Worm (Caenorhabditis elegans): ENCODE results near the gene srh-95.

Gene srh-95

DNA sequence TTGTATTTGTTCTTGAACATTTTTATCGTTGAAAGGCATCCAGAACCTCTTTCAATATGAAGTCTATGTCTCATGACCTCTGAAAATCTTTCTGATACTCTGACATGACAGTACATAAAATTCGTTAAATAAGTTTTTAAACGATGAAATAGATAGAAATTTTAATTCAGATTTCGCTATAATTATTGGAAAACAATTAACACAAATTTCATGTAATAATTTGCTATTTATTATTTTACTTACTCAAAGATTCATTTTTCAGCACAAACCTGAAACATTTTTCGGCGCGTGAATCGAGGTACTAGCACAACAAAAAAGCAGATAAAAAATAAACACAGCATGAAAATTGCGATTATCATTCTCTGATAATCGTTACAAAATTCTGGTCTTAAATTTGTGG, 19.8 kb downstream of the srh-95 start, which contains the start of gene T13F3.4:
Gene T13F3.4, minus strand, starts transcription at position 101 of the 400 bp plus-strand sequence.
- no peak for TF ChIP-seq flt-1 (GFP tag; IDR thresholded peaks at IDR 0.05)
- no peak for TF ChIP-seq cog-1 (tag; optimal IDR thresholded peaks at IDR 0.05)
- no peak for TF ChIP-seq tab-1 (GFP tag; IDR thresholded peaks at IDR 0.05)
- no peak for TF ChIP-seq T22C8.4 (GFP tag; IDR thresholded peaks at IDR 0.05)
- no peak for TF ChIP-seq klf-2 (GFP tag; conservative IDR thresholded peaks at IDR 0.05)
- TF ChIP-seq ztf-29 (GFP tag; IDR thresholded peaks at IDR 0.05), result no peak
- TF ChIP-seq ztf-23 (GFP tag; IDR thresholded peaks at IDR 0.05), result no peak
- TF ChIP-seq med-1 (GFP tag; optimal IDR thresholded peaks at IDR 0.05; ENCODE audit: insufficient read depth), result no peak
- TF ChIP-seq ref-1 (GFP tag; conservative IDR thresholded peaks at IDR 0.05), result no peak

DNA sequence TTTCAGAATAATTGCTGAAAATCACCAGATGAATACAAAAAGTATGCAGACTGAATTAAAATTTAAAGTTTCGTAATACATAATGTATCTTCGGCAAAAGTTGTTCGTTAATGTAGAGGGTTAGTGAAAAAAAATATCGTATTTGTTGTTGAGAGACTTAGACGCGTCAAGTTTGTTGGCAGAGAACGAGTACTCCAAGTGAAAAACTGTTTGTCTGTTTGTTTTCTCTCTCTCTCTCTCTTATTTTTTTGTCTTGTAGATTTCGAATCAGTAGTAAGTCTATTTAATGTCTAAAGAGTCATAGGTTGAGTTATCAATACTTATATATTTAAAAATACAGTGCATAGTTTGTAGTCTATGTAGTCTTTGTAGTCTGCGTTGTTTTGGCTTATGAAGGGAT, 22.9 kb downstream of the srh-95 start, which contains the start of the genes fbxa-2 and T13F3.8:
Gene fbxa-2, minus strand, starts transcription at position 101 of the 400 bp plus-strand sequence.
Gene T13F3.8, plus strand, starts transcription at position 245 of the 400 bp plus-strand sequence.
- no peak for TF ChIP-seq ref-1 (GFP tag; conservative IDR thresholded peaks at IDR 0.05)
- TF ChIP-seq klf-2 (GFP tag; conservative IDR thresholded peaks at IDR 0.05), result no peak
- TF ChIP-seq cog-1 (tag; optimal IDR thresholded peaks at IDR 0.05), result no peak
- TF ChIP-seq tab-1 (GFP tag; IDR thresholded peaks at IDR 0.05), result no peak
- TF ChIP-seq ztf-23 (GFP tag; IDR thresholded peaks at IDR 0.05), result no peak
- TF ChIP-seq med-1 (GFP tag; optimal IDR thresholded peaks at IDR 0.05; ENCODE audit: insufficient read depth), result no peak
- no peak for TF ChIP-seq T22C8.4 (GFP tag; IDR thresholded peaks at IDR 0.05)
- TF ChIP-seq ztf-29 (GFP tag; IDR thresholded peaks at IDR 0.05), result no peak
- TF ChIP-seq flt-1 (GFP tag; IDR thresholded peaks at IDR 0.05), result no peak

DNA sequence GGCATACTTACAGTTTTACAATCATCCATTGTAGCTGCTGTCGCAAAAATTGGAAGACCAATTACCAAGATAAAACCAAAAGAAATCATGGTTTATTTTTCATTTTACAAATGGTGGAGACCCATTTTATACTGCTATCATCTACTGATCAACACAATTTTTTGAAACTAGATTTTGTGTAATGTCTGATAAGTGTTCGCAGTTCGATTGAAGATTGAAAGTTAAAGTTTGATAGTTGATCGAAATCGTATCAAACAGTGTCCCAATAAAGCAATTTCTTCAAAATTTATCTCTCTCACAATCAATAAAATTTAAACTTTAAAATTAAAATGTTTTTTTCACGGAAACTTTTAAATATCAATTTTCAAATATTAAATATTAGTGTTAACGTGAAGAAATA, 24.4 kb downstream of the srh-95 start, which contains the start of gene T13F3.6:
Gene T13F3.6, minus strand, starts transcription at position 101 of the 400 bp plus-strand sequence.
- TF ChIP-seq cog-1 (tag; optimal IDR thresholded peaks at IDR 0.05) (no peak), ztf-23 (GFP tag; IDR thresholded peaks at IDR 0.05) (no peak), ref-1 (GFP tag; conservative IDR thresholded peaks at IDR 0.05) (no peak), tab-1 (GFP tag; IDR thresholded peaks at IDR 0.05) (no peak), klf-2 (GFP tag; conservative IDR thresholded peaks at IDR 0.05) (no peak), med-1 (GFP tag; optimal IDR thresholded peaks at IDR 0.05; ENCODE audit: insufficient read depth) (no peak)

DNA sequence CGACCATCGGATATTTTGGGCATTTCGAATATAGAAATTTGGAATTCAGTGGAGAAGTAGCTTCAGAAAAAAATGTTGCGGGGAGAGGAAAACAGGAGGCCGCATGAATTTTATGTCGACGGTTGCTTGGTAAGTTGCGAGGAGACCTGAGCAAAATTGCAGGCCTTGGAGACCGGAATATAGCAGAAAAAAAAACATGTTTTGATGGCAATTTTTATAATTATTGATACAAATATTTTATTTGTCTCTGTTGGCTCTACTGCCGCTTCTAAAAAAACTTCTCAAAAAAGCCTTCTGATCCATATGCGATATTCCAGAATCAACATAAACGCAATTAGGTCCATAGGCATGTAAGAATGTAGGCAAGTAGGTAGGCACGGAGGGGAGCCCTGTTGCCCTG, 28.7 kb downstream of the srh-95 start, which contains the start of gene pacl-1:
Gene pacl-1, minus strand, starts transcription at position 101 of the 400 bp plus-strand sequence.
- TF ChIP-seq cog-1 (tag; optimal IDR thresholded peaks at IDR 0.05) (no peak), T22C8.4 (GFP tag; IDR thresholded peaks at IDR 0.05) (no peak), med-1 (GFP tag; optimal IDR thresholded peaks at IDR 0.05; ENCODE audit: insufficient read depth) (no peak), ztf-29 (GFP tag; IDR thresholded peaks at IDR 0.05) (no peak), ref-1 (GFP tag; conservative IDR thresholded peaks at IDR 0.05) (no peak), tab-1 (GFP tag; IDR thresholded peaks at IDR 0.05) (no peak), klf-2 (GFP tag; conservative IDR thresholded peaks at IDR 0.05) (no peak), ztf-23 (GFP tag; IDR thresholded peaks at IDR 0.05) (no peak), flt-1 (GFP tag; IDR thresholded peaks at IDR 0.05) (no peak)

DNA sequence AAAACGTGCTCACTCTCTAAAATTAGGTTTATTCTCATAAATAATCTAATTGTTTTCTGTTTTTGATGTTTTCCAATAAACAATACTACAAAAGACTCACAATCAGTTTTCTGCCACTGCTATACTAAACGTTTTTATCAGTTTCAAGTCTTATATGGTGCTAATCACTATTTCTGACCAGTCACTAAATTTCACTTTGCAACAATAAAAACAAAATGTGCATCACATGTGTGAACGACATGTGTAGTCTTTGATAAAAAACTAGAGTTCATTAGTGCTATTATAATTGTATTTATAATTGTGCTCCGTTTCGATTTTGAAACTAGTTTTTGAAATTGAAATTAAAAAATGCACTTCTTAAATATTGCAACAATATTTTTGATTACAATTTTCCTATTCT, 31.2 kb downstream of the srh-95 start, which contains the start of gene cyp-37B1:
Gene cyp-37B1, plus strand, starts transcription at position 199 of the 400 bp plus-strand sequence.
- no peak for TF ChIP-seq cog-1 (tag; optimal IDR thresholded peaks at IDR 0.05)

DNA sequence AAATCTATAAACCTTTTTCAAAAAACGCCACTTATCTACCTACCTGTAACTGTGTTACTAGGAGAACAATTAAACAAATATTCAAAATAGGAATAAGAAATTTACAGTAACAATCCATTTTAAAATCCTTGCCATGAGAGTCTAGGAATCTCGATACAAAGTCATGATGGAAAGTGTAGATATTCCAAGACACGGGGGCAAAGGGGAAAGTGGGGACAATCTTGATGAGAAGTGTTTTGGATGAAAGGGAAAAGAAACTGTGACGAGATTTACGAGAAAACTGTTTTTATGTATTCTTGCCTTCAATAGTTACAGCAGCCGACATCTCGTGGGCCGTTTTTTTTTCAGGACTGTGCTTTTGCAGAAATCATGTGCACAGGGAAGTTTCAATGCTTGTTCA, 35.5 kb downstream of the srh-95 start, which contains the start of gene F28G4.2:
Gene F28G4.2, minus strand, starts transcription at position 175 of the 400 bp plus-strand sequence.
- no peak for TF ChIP-seq T22C8.4 (GFP tag; IDR thresholded peaks at IDR 0.05)

DNA sequence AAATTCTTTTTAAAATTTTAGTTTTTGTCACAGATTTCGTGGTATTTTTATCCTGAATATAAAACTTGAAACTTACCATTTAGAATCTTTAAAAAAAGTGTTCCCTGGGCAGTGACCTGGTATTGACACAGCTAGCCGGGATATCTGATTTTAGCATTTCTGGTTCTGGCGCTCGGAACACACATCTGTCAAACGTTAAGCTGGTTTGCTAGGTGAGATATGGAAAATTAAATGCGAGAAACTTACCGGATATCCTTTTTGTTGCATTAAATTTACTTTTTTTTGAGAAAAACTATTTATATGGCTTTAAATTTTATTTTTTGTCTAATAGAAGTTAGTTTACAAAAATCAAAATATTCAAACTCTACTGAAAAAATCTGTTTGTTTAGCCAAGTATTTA, 39.1 kb downstream of the srh-95 start, which contains the start of gene F28G4.4:
Gene F28G4.4, minus strand, starts transcription at position 101 of the 400 bp plus-strand sequence.
- TF ChIP-seq flt-1 (GFP tag; IDR thresholded peaks at IDR 0.05), result no peak
- TF ChIP-seq klf-2 (GFP tag; conservative IDR thresholded peaks at IDR 0.05), result no peak
- TF ChIP-seq ref-1 (GFP tag; conservative IDR thresholded peaks at IDR 0.05), result no peak
- TF ChIP-seq T22C8.4 (GFP tag; IDR thresholded peaks at IDR 0.05), result no peak
- TF ChIP-seq med-1 (GFP tag; optimal IDR thresholded peaks at IDR 0.05; ENCODE audit: insufficient read depth), result no peak
- no peak for TF ChIP-seq ztf-29 (GFP tag; IDR thresholded peaks at IDR 0.05)
- TF ChIP-seq cog-1 (tag; optimal IDR thresholded peaks at IDR 0.05), result no peak
- TF ChIP-seq ztf-23 (GFP tag; IDR thresholded peaks at IDR 0.05), result no peak
- TF ChIP-seq tab-1 (GFP tag; IDR thresholded peaks at IDR 0.05), result no peak

DNA sequence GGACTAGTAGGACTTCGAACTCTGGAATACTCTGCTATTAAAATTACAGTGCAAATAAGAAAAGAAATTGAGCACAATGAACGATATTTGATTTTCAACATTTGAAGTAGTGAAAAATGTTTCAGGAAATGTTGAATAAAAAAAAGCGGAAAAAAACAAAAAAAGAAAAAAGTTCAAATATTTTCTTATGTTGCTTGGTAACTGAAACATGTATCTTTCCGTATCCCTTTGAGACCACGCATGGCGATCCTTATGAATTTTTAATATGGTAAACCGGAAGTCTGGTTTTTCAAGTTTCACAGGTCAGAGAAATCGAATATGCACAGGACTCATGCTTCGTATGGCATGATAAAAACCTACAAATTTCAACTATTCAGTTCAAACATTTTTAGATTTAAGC, 40.9 kb downstream of the srh-95 start, which contains the start of gene F28G4.3:
Gene F28G4.3, minus strand, starts transcription at position 101 of the 400 bp plus-strand sequence.
- TF ChIP-seq T22C8.4 (GFP tag; IDR thresholded peaks at IDR 0.05), result no peak
- TF ChIP-seq med-1 (GFP tag; optimal IDR thresholded peaks at IDR 0.05; ENCODE audit: insufficient read depth), result no peak
- TF ChIP-seq tab-1 (GFP tag; IDR thresholded peaks at IDR 0.05), result no peak
- no peak for TF ChIP-seq ref-1 (GFP tag; conservative IDR thresholded peaks at IDR 0.05)
- TF ChIP-seq ztf-29 (GFP tag; IDR thresholded peaks at IDR 0.05), result no peak
- TF ChIP-seq ztf-23 (GFP tag; IDR thresholded peaks at IDR 0.05), result no peak
- no peak for TF ChIP-seq klf-2 (GFP tag; conservative IDR thresholded peaks at IDR 0.05)
- no peak for TF ChIP-seq flt-1 (GFP tag; IDR thresholded peaks at IDR 0.05)
- TF ChIP-seq cog-1 (tag; optimal IDR thresholded peaks at IDR 0.05), result no peak

DNA sequence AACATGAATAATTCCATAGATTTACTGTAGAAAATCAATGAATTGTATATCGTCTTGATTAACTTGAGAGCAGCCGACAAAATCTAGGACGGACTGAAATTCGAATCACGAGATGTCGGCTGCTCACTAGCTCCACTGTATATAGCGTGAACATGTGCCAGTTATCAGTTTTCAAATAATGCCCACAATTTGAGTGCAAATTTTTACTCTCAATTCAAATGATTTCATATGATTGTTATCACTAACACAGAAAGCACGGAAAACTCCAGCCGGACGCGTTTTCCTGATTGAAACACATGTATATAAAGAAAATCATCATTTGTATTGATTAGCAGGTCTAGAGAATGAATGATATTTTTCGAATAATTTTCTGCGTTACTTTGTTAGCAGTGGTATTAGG, 45.7 kb downstream of the srh-95 start, which contains the start of gene oac-5:
Gene oac-5, plus strand, starts transcription at position 301 of the 400 bp plus-strand sequence.
- no peak for TF ChIP-seq flt-1 (GFP tag; IDR thresholded peaks at IDR 0.05)
- TF ChIP-seq ztf-23 (GFP tag; IDR thresholded peaks at IDR 0.05), result no peak
- TF ChIP-seq tab-1 (GFP tag; IDR thresholded peaks at IDR 0.05), result no peak
- TF ChIP-seq med-1 (GFP tag; optimal IDR thresholded peaks at IDR 0.05; ENCODE audit: insufficient read depth), result no peak
- no peak for TF ChIP-seq ztf-29 (GFP tag; IDR thresholded peaks at IDR 0.05)
- TF ChIP-seq klf-2 (GFP tag; conservative IDR thresholded peaks at IDR 0.05), result no peak
- no peak for TF ChIP-seq cog-1 (tag; optimal IDR thresholded peaks at IDR 0.05)
- TF ChIP-seq ref-1 (GFP tag; conservative IDR thresholded peaks at IDR 0.05), result no peak
- no peak for TF ChIP-seq T22C8.4 (GFP tag; IDR thresholded peaks at IDR 0.05)

DNA sequence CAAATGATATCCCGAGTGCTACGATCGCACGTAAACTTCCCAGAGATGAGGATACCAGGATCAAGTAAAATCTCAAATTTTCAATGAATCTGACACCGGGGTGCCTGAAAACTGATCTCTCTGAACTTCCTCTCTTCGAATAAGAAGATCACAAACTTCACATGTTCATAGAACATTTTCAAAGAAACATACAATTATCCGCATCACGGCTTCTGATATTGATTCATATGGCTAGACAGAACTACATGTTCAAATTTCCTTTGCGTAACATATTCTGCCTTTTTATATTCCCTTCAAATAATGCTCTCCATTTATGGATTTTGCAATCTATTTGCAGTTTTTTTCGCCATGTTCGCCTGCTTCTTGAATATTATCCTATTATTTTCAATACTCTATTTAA, 50.4 kb downstream of the srh-95 start, which contains the start of gene srbc-83:
Gene srbc-83, plus strand, starts transcription at position 301 of the 400 bp plus-strand sequence.
- TF ChIP-seq tab-1 (GFP tag; IDR thresholded peaks at IDR 0.05) (no peak), klf-2 (GFP tag; conservative IDR thresholded peaks at IDR 0.05) (no peak), flt-1 (GFP tag; IDR thresholded peaks at IDR 0.05) (no peak), ztf-29 (GFP tag; IDR thresholded peaks at IDR 0.05) (no peak)
